Fruit fly (Drosophila melanogaster): ENCODE data around the gene ghi.

Gene ghi

dm6 chr3L:9429665-9430607 is 21.7 kb upstream of the ghi start, which contains the start of the genes RpS17 and MTF-1:
RpS17 (minus strand) TSS chr3L:9429821.
MTF-1 (plus strand) TSS chr3L:9430312.
- TF ChIP-seq CrebA (GFP tag; optimal IDR thresholded peaks at IDR 0.05; ENCODE audit: borderline replicate concordance) = no peak
- peak; percentile 28 for TF ChIP-seq dmrt93B (GFP tag; optimal IDR thresholded peaks at IDR 0.05)
- peak; percentile 27 for TF ChIP-seq CG9705 (GFP tag; optimal IDR thresholded peaks at IDR 0.05)
- no peak for TF ChIP-seq Hr78 (GFP tag; optimal IDR thresholded peaks at IDR 0.05)
- no peak for TF ChIP-seq dl (GFP tag; optimal IDR thresholded peaks at IDR 0.05; ENCODE audit: insufficient read depth in 1 of 2, partially characterized antibody in 2 of 2)
- TF ChIP-seq brk (GFP tag; optimal IDR thresholded peaks at IDR 0.05) = peak; percentile 36
- TF ChIP-seq dsf (GFP tag; optimal IDR thresholded peaks at IDR 0.05; ENCODE audit: borderline replicate concordance) = peak; percentile 9
- TF ChIP-seq Dif (GFP tag; optimal IDR thresholded peaks at IDR 0.05; ENCODE audit: partially characterized antibody) = no peak
- peak; percentile 20 for TF ChIP-seq sage (GFP tag; optimal IDR thresholded peaks at IDR 0.05)
- no peak for TF ChIP-seq Abd-B (GFP tag; optimal IDR thresholded peaks at IDR 0.05)
- no peak for TF ChIP-seq usp (GFP tag; optimal IDR thresholded peaks at IDR 0.05)
- no peak for TF ChIP-seq br (GFP tag; optimal IDR thresholded peaks at IDR 0.05)
- TF ChIP-seq Hnf4 (GFP tag; optimal IDR thresholded peaks at IDR 0.05) = peak; percentile 38
- no peak for TF ChIP-seq Vsx2 (GFP tag; optimal IDR thresholded peaks at IDR 0.05; ENCODE audit: partially characterized antibody)
- TF ChIP-seq sv (GFP tag; optimal IDR thresholded peaks at IDR 0.05) = peak; percentile 44
- no peak for TF ChIP-seq tai (GFP tag; optimal IDR thresholded peaks at IDR 0.05)
- no peak for TF ChIP-seq Rel (GFP tag; optimal IDR thresholded peaks at IDR 0.05)
- peak; percentile 86 for TF ChIP-seq Rel (tag; optimal IDR thresholded peaks at IDR 0.05)
- no peak for TF ChIP-seq pan (optimal IDR thresholded peaks at IDR 0.05)
- no peak for TF ChIP-seq jim (GFP tag; optimal IDR thresholded peaks at IDR 0.05)
- no peak for TF ChIP-seq Jra (GFP tag; optimal IDR thresholded peaks at IDR 0.05)
- TF ChIP-seq HLH106 (tag; optimal IDR thresholded peaks at IDR 0.05) = peak; percentile 44
- peak; percentile 82 for TF ChIP-seq Hr83 (GFP tag; optimal IDR thresholded peaks at IDR 0.05; ENCODE audit: poor library complexity, severe bottlenecking)
- TF ChIP-seq CG32264 (GFP tag; optimal IDR thresholded peaks at IDR 0.05) = no peak
- TF ChIP-seq OdsH (GFP tag; optimal IDR thresholded peaks at IDR 0.05) = peak; percentile 30
- no peak for TF ChIP-seq woc (GFP tag; optimal IDR thresholded peaks at IDR 0.05)
- peak; percentile 22 for TF ChIP-seq fru (GFP tag; optimal IDR thresholded peaks at IDR 0.05)
- TF ChIP-seq h (GFP tag; optimal IDR thresholded peaks at IDR 0.05) = peak; percentile 31
- no peak for TF ChIP-seq Dfd (GFP tag; optimal IDR thresholded peaks at IDR 0.05)
- peak; percentile 76 for TF ChIP-seq Sp1 (GFP tag; optimal IDR thresholded peaks at IDR 0.05)
- no peak for TF ChIP-seq N (GFP tag; optimal IDR thresholded peaks at IDR 0.05)
- peak; percentile 76 for TF ChIP-seq rgr (GFP tag; optimal IDR thresholded peaks at IDR 0.05)
- TF ChIP-seq foxo (GFP tag; optimal IDR thresholded peaks at IDR 0.05) = peak in 1 of 2 experiments; percentile 41
- TF ChIP-seq Myc (optimal IDR thresholded peaks at IDR 0.05) = peak; percentile 93
- TF ChIP-seq GATAd (GFP tag; optimal IDR thresholded peaks at IDR 0.05) = peak; percentile 44
- no peak for TF ChIP-seq ey (GFP tag; optimal IDR thresholded peaks at IDR 0.05)
- TF ChIP-seq lola (GFP tag; optimal IDR thresholded peaks at IDR 0.05) = no peak
- TF ChIP-seq Mio (GFP tag; optimal IDR thresholded peaks at IDR 0.05) = peak; percentile 21
- peak; percentile 9 for TF ChIP-seq psq (GFP tag; optimal IDR thresholded peaks at IDR 0.05)

dm6 chr3L:9430608-9430952 is 21.1 kb upstream of the ghi start:
- TF ChIP-seq OdsH (GFP tag; optimal IDR thresholded peaks at IDR 0.05) = no peak
- TF ChIP-seq Dif (GFP tag; optimal IDR thresholded peaks at IDR 0.05; ENCODE audit: partially characterized antibody) = no peak
- TF ChIP-seq dmrt93B (GFP tag; optimal IDR thresholded peaks at IDR 0.05) = no peak
- TF ChIP-seq Hnf4 (GFP tag; optimal IDR thresholded peaks at IDR 0.05) = no peak
- no peak for TF ChIP-seq Jra (GFP tag; optimal IDR thresholded peaks at IDR 0.05)
- TF ChIP-seq dl (GFP tag; optimal IDR thresholded peaks at IDR 0.05; ENCODE audit: insufficient read depth in 1 of 2, partially characterized antibody in 2 of 2) = no peak
- no peak for TF ChIP-seq CG32264 (GFP tag; optimal IDR thresholded peaks at IDR 0.05)

Measured in whole organism, wandering third instar larva.